Worm (Caenorhabditis elegans) whole organism, L1 larva: ENCODE measurements around the gene B0034.2.

Experiments
- Y116A8C.19 ChIP-seq: sonication (generic microtip); optimal IDR thresholded peaks from 2 replicates; lab custom pipeline; 2016; ENCODE audit warnings: missing compliant biosample characterization, missing genetic modification characterization, borderline replicate concordance
- aha-1 ChIP-seq: fragments of 150-350 bp; optimal IDR thresholded peaks from 2 replicates; lab custom pipeline; 2014; ENCODE audit warnings: missing biosample characterization, missing genetic modification characterization
- alr-1 ChIP-seq: fragments of 200-800 bp; sonication (Bioruptor generic); optimal IDR thresholded peaks from 2 replicates; lab custom pipeline; 2018; ENCODE audit warnings: borderline replicate concordance, mild to moderate bottlenecking, missing genetic modification characterization, missing compliant biosample characterization
- ama-1 ChIP-seq: fragments of 150-350 bp; optimal IDR thresholded peaks from 2 replicates; lab custom pipeline; 2014
- blmp-1 ChIP-seq: fragments of 150-350 bp; optimal IDR thresholded peaks from 2 replicates; lab custom pipeline; 2014; ENCODE audit warnings: missing biosample characterization, missing genetic modification characterization
- ceh-63 ChIP-seq: fragments of 200-800 bp; sonication (Bioruptor generic); optimal IDR thresholded peaks from 2 replicates; lab custom pipeline; 2018; ENCODE audit warnings: mild to moderate bottlenecking, missing genetic modification characterization, missing compliant biosample characterization
- ceh-82 ChIP-seq, 3 experiments: fragments of 150-350 bp in 1 of 3; sonication (generic microtip) in 2 of 3; optimal IDR thresholded peaks; 2 replicates each; lab custom pipeline; 2014 to 2017; ENCODE audit warnings: missing biosample characterization in 3 of 3, missing genetic modification characterization in 3 of 3
- ceh-88 ChIP-seq: fragments of 200-800 bp; sonication (Bioruptor generic); IDR thresholded peaks from 2 replicates; pipeline ENCODE4 v1.3.6; 2022; ENCODE audit warnings: missing genetic modification characterization, missing compliant biosample characterization
- ces-1 ChIP-seq: fragments of 150-350 bp; optimal IDR thresholded peaks from 2 replicates; lab custom pipeline; 2014; ENCODE audit warnings: missing biosample characterization, missing genetic modification reagents, missing genetic modification characterization
- dsc-1 ChIP-seq: sonication (generic microtip); optimal IDR thresholded peaks from 2 replicates; lab custom pipeline; 2016; ENCODE audit warnings: mild to moderate bottlenecking, missing genetic modification characterization, missing compliant biosample characterization
- efl-3 ChIP-seq: fragments of 200-800 bp; sonication (Bioruptor generic); optimal IDR thresholded peaks from 2 replicates; lab custom pipeline; 2018; ENCODE audit warnings: mild to moderate bottlenecking, missing genetic modification characterization, missing compliant biosample characterization
- egl-27 ChIP-seq, 2 experiments: fragments of 150-350 bp in 1 of 2; sonication (generic microtip); optimal IDR thresholded peaks; 3 replicates each; lab custom pipeline; 2017 to 2018; ENCODE audit warnings: missing biosample characterization in 2 of 2, missing genetic modification characterization in 2 of 2, missing genetic modification reagents in 2 of 2
- elt-3 ChIP-seq, 6 experiments: fragments of 150-350 bp in 1 of 6; sonication (generic microtip); optimal IDR thresholded peaks; 2 replicates each; lab custom pipeline; 2017 to 2018; ENCODE audit warnings: missing biosample characterization in 6 of 6, missing genetic modification characterization in 6 of 6, inconsistent platforms in 1 of 6
- fkh-10 ChIP-seq: sonication (generic microtip); optimal IDR thresholded peaks from 2 replicates; lab custom pipeline; 2017; ENCODE audit warnings: missing biosample characterization, missing genetic modification reagents, missing genetic modification characterization
- fkh-8 ChIP-seq: sonication (generic microtip); optimal IDR thresholded peaks from 2 replicates; lab custom pipeline; 2016; ENCODE audit warnings: mild to moderate bottlenecking, missing genetic modification characterization, missing compliant biosample characterization
- hpl-2 ChIP-seq: fragments of 150-350 bp; optimal IDR thresholded peaks from 2 replicates; lab custom pipeline; 2014; ENCODE audit warnings: missing biosample characterization, missing genetic modification reagents, missing genetic modification characterization
- jun-1 ChIP-seq: fragments of 150-350 bp; optimal IDR thresholded peaks from 2 replicates; lab custom pipeline; 2014; ENCODE audit warnings: missing biosample characterization, missing genetic modification reagents, missing genetic modification characterization
- lin-14 ChIP-seq: fragments of 200-800 bp; sonication (Bioruptor generic); optimal IDR thresholded peaks from 2 replicates; lab custom pipeline; 2018; ENCODE audit warnings: mild to moderate bottlenecking, missing genetic modification characterization, moderate library complexity, missing compliant biosample characterization
- lin-15B ChIP-seq: fragments of 150-350 bp; sonication (generic microtip); optimal IDR thresholded peaks from 3 replicates; lab custom pipeline; 2014; ENCODE audit warnings: missing biosample characterization, missing genetic modification characterization
- lin-35 ChIP-seq, 2 experiments: fragments of 150-350 bp; optimal IDR thresholded peaks; 2 replicates each; lab custom pipeline; 2014; ENCODE audit warnings: missing biosample characterization in 2 of 2, missing genetic modification characterization in 2 of 2, missing genetic modification reagents in 2 of 2
- lir-3 ChIP-seq: sonication (generic microtip); optimal IDR thresholded peaks from 2 replicates; lab custom pipeline; 2016; ENCODE audit warnings: mild to moderate bottlenecking, missing genetic modification characterization, moderate library complexity, missing compliant biosample characterization; ENCODE audit not compliant: poor library complexity
- lsy-2 ChIP-seq, 2 experiments: fragments of 150-350 bp; optimal IDR thresholded peaks; 2 replicates each; lab custom pipeline; 2014; ENCODE audit warnings: missing biosample characterization in 2 of 2, missing genetic modification characterization in 2 of 2
- mef-2 ChIP-seq: fragments of 150-350 bp; optimal IDR thresholded peaks from 2 replicates; lab custom pipeline; 2014; ENCODE audit warnings: missing biosample characterization, missing genetic modification characterization
- mep-1 ChIP-seq: fragments of 150-350 bp; optimal IDR thresholded peaks from 2 replicates; lab custom pipeline; 2014; ENCODE audit warnings: missing biosample characterization, missing genetic modification characterization
- nhr-20 ChIP-seq: sonication (generic microtip); optimal IDR thresholded peaks from 2 replicates; lab custom pipeline; 2016; ENCODE audit warnings: mild to moderate bottlenecking, missing genetic modification characterization, missing compliant biosample characterization
- nhr-47 ChIP-seq: sonication (generic microtip); optimal IDR thresholded peaks from 2 replicates; lab custom pipeline; 2016; ENCODE audit warnings: mild to moderate bottlenecking, missing genetic modification characterization, moderate library complexity, missing compliant biosample characterization
- nhr-71 ChIP-seq: sonication (generic microtip); optimal IDR thresholded peaks from 2 replicates; lab custom pipeline; 2016; ENCODE audit warnings: mild to moderate bottlenecking, missing genetic modification characterization, moderate library complexity, missing compliant biosample characterization
- nhr-77 ChIP-seq: fragments of 150-350 bp; optimal IDR thresholded peaks from 2 replicates; lab custom pipeline; 2014; ENCODE audit warnings: missing biosample characterization, missing genetic modification characterization
- nhr-84 ChIP-seq: sonication (generic microtip); optimal IDR thresholded peaks from 2 replicates; lab custom pipeline; 2017; ENCODE audit warnings: missing biosample characterization, missing genetic modification characterization
- nhr-85 ChIP-seq: sonication (generic microtip); peaks from one replicate; lab custom pipeline; 2016; ENCODE audit warnings: missing genetic modification characterization, inconsistent platforms, missing compliant biosample characterization
- pag-3 ChIP-seq: sonication (generic microtip); optimal IDR thresholded peaks from 2 replicates; lab custom pipeline; 2017; ENCODE audit warnings: missing genetic modification characterization, mild to moderate bottlenecking, missing compliant biosample characterization, antibody characterized with exemption, borderline replicate concordance; ENCODE audit not compliant: insufficient read depth
- pax-3 ChIP-seq: fragments of 200-800 bp; sonication (Bioruptor generic); optimal IDR thresholded peaks from 2 replicates; lab custom pipeline; 2018; ENCODE audit warnings: mild to moderate bottlenecking, missing genetic modification characterization, moderate library complexity, missing compliant biosample characterization
- rnt-1 ChIP-seq: sonication (generic microtip); optimal IDR thresholded peaks from 2 replicates; lab custom pipeline; 2016; ENCODE audit warnings: mild to moderate bottlenecking, missing genetic modification characterization, moderate library complexity, missing compliant biosample characterization
- snu-23 ChIP-seq: sonication (generic microtip); optimal IDR thresholded peaks from 2 replicates; lab custom pipeline; 2016; ENCODE audit warnings: missing genetic modification characterization, missing compliant biosample characterization
- sox-4 ChIP-seq: sonication (generic microtip); optimal IDR thresholded peaks from 2 replicates; lab custom pipeline; 2016; ENCODE audit warnings: missing genetic modification characterization, missing compliant biosample characterization
- sptf-1 ChIP-seq: fragments of 150-350 bp; optimal IDR thresholded peaks from 2 replicates; lab custom pipeline; 2014; ENCODE audit warnings: missing biosample characterization, missing genetic modification characterization
- sup-37 ChIP-seq: fragments of 200-800 bp; sonication (Bioruptor generic); optimal IDR thresholded peaks from 2 replicates; lab custom pipeline; 2018; ENCODE audit warnings: mild to moderate bottlenecking, missing genetic modification characterization, missing compliant biosample characterization
- tbx-2 ChIP-seq: sonication (generic microtip); optimal IDR thresholded peaks from 2 replicates; lab custom pipeline; 2016; ENCODE audit warnings: missing genetic modification characterization, missing compliant biosample characterization
- tlp-1 ChIP-seq: fragments of 150-350 bp; optimal IDR thresholded peaks from 2 replicates; lab custom pipeline; 2014; ENCODE audit warnings: missing biosample characterization, missing genetic modification characterization
- unc-86 ChIP-seq: sonication (generic microtip); optimal IDR thresholded peaks from 2 replicates; lab custom pipeline; 2016; ENCODE audit warnings: missing genetic modification characterization, missing compliant biosample characterization
- unc-98 ChIP-seq: fragments of 200-800 bp; sonication (Bioruptor generic); IDR thresholded peaks from 2 replicates; pipeline ENCODE4 v1.3.6; 2022; ENCODE audit warnings: missing genetic modification characterization, missing compliant biosample characterization
- zag-1 ChIP-seq: fragments of 150-350 bp; optimal IDR thresholded peaks from 2 replicates; lab custom pipeline; 2014; ENCODE audit warnings: missing biosample characterization, missing genetic modification characterization
- ztf-11 ChIP-seq, 2 experiments: sonication (generic microtip); optimal IDR thresholded peaks; 2 replicates each; lab custom pipeline; 2016 to 2017; ENCODE audit warnings: missing genetic modification characterization in 2 of 2, missing biosample characterization in 1 of 2, missing compliant biosample characterization in 1 of 2
- ztf-4 ChIP-seq: fragments of 150-350 bp; optimal IDR thresholded peaks from 2 replicates; lab custom pipeline; 2014; ENCODE audit warnings: missing biosample characterization, missing genetic modification characterization

B0034.2 gene

DNA sequence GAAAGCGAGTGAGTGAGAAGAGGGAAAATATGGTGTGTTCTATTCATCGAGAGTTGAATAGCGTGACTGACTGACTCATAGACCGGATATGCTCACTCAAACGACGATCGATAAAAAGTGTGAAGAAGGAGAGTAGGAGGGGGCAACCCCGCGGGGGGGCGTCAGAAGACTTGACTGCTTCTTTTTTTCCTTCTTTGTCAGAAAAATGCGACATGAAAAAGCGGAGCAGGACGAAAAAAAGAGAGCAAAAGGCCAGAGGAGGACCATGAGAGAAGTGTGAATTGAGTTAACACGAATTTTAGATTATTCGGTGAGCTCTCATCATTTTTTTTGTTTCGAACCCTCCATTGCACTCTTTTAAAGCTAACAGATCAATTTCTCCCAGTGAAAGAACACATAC lies 18.2 kb upstream of the B0034.2 start:
- TF ChIP-seq lsy-2 (tag; optimal IDR thresholded peaks at IDR 0.05; lab: Kevin White, UChicago) (peak in 1 of 2 experiments; percentile 15), Y116A8C.19 (no peak), nhr-20 (tag; lab: Kevin White, UChicago) (no peak), lin-35 (GFP tag; optimal IDR thresholded peaks at IDR 0.05; lab: Kevin White, UChicago) (no peak), mep-1 (tag; lab: Kevin White, UChicago) (no peak), nhr-71 (tag; lab: Kevin White, UChicago) (peak; percentile 8), ztf-11 (tag; optimal IDR thresholded peaks at IDR 0.05; lab: Kevin White, UChicago) (no peak), nhr-85 (tag; lab: Kevin White, UChicago) (no peak), ztf-4 (tag; lab: Kevin White, UChicago) (no peak), fkh-10 (GFP tag; lab: Kevin White, UChicago) (peak; percentile 69), ceh-82 (tag; optimal IDR thresholded peaks at IDR 0.05; lab: Kevin White, UChicago) (peak in 1 of 3 experiments; percentile 16), lin-14 (GFP tag; lab: Kevin White, UChicago) (peak; percentile 53), egl-27 (tag; optimal IDR thresholded peaks at IDR 0.05; lab: Kevin White, UChicago) (no peak), sup-37 (GFP tag; lab: Kevin White, UChicago) (no peak)

DNA sequence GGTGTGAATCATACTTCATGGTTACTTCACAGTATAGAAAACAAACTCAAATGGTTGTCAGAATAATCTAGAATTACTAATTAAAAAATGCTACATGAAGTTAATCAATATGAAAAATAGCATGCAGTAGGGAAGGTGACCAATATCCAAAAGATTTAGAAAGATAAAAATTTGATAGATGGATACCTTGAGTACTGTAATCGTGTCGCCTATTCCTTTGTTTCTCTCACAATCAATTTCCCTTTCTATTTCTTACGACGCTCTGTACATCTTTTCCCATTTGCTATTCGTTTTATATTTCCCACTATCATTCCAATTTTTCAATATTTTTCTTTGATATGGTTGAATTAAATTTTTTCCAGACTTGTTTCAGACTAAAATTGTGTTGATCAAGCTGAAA lies 17.1 kb upstream of the B0034.2 start, which contains the start of gene B0034.7:
TSS of gene B0034.7 (plus strand) at position 301 of the 400 bp plus-strand sequence.
- TF ChIP-seq fkh-8 (tag; lab: Kevin White, UChicago) (no peak), ceh-63 (no peak), sptf-1 (tag; lab: Kevin White, UChicago) (no peak), alr-1 (tag; lab: Kevin White, UChicago) (no peak), blmp-1 (tag; lab: Kevin White, UChicago) (no peak), unc-86 (tag; lab: Kevin White, UChicago) (no peak), efl-3 (GFP tag; lab: Kevin White, UChicago) (no peak), lin-15B (tag; lab: Kevin White, UChicago) (no peak), elt-3 (tag; optimal IDR thresholded peaks at IDR 0.05; lab: Kevin White, UChicago) (no peak), mef-2 (no peak), aha-1 (no peak)

DNA sequence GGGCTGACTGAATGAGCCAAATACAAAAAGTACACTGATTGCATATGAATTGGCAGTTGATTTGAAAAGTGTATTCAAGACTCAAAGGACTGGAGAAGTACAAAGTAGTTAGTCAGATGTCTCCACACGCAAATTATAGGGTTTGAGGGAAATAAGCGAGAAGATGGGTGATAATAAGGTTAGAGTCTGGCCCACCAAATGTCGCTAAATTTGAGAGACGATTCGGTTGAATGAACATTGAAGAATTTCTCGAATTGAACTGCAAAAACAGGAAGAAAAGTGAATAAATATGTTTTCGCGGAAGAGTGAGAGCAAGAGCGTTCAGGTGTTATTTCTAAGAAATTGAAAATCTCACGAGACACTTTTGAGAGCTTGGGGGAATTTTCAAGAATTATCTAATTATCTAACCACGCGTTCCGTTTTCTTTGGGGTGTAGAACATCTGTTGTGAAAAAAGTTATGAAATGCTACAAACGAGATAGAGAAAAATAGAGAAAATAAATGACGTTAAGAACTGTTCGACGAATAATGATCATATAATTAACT lies 15.5 kb upstream of the B0034.2 start:
- TF ChIP-seq lin-14 (GFP tag; lab: Kevin White, UChicago) (peak; percentile 14), nhr-71 (tag; lab: Kevin White, UChicago) (peak; percentile 66), ama-1 (lab: Kevin White, UChicago) (no peak), nhr-47 (tag; lab: Kevin White, UChicago) (peak; percentile 62), pax-3 (tag; lab: Kevin White, UChicago) (no peak), fkh-8 (tag; lab: Kevin White, UChicago) (peak; percentile 67), lir-3 (no peak), tlp-1 (no peak), egl-27 (tag; optimal IDR thresholded peaks at IDR 0.05; lab: Kevin White, UChicago) (no peak), ces-1 (GFP tag; lab: Kevin White, UChicago) (no peak), snu-23 (GFP tag; lab: Kevin White, UChicago) (no peak), unc-86 (tag; lab: Kevin White, UChicago) (no peak), sox-4 (tag; lab: Kevin White, UChicago) (peak; percentile 78), dsc-1 (peak; percentile 17)
- TF ChIP-seq, all 84 proteins: peak for 6

DNA sequence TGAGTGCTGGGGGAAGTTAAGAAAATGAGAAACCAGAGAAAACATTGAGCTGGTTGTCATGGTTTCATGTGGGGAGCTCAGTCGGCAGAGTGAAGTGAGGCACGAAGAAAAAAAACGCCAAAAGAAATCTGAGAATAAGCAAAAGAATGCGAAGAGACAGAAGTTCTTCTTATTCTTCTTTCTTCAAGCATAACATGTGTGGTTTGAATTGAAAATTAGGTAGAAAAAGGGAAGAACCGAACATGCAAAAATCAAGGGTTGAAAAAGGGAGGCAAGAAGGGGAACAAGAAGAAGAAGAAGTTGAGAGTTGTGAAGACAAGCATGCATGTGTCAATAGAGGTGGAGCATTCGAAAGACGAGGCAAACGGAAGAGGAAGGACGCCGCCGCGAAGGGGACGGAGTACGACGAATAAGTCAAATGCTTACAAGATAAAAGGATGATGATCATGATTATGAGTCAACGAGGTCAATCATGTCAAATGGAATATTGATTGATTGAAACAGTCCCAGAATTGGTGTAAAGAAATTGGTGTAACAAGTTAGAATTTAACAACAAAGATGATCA lies 13.7 kb upstream of the B0034.2 start:
- TF ChIP-seq jun-1 (tag; lab: Kevin White, UChicago) (no peak), fkh-10 (GFP tag; lab: Kevin White, UChicago) (peak; percentile 54), unc-98 (no peak), lsy-2 (tag; optimal IDR thresholded peaks at IDR 0.05; lab: Kevin White, UChicago) (no peak), lin-14 (GFP tag; lab: Kevin White, UChicago) (peak; percentile 28), hpl-2 (GFP tag; lab: Kevin White, UChicago) (no peak), elt-3 (tag; optimal IDR thresholded peaks at IDR 0.05; lab: Kevin White, UChicago) (no peak), ceh-88 (no peak), nhr-47 (tag; lab: Kevin White, UChicago) (peak; percentile 9), rnt-1 (no peak), tlp-1 (no peak), nhr-84 (tag; lab: Kevin White, UChicago) (no peak), zag-1 (tag; lab: Kevin White, UChicago) (no peak), pag-3 (no peak), tbx-2 (tag; lab: Kevin White, UChicago) (no peak), sup-37 (GFP tag; lab: Kevin White, UChicago) (no peak), nhr-77 (tag; lab: Kevin White, UChicago) (no peak), fkh-8 (tag; lab: Kevin White, UChicago) (peak; percentile 38)
